Fruit fly (Drosophila melanogaster): ENCODE measurements around the gene baz.
A peak's percentile ranks its signal among the peaks of the same experiment; 100 is the strongest.

The baz gene

DNA sequence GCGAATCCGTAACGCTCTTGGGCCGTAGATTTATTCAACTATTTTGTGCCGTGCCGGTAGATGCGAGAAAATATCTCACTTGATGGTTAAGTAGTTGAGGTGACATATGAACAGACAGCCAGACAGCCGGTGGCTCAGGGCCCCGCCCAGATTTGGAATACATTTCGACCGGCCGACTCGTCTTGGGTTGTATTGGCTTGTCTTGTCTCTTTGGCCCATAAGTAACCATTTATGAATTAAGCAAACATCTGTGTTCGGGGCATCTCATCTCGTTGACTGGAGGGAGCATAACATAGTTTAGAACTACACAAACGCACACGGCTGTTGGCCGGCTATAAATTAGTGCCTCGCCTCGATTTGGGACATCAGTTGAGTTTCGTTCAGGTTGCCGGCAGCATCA lies 46.2 kb downstream of the baz start, which contains the start of gene CG32564:
Gene CG32564 (plus strand): TSS at position 362 of the 400 bp plus-strand sequence.
- peak; percentile 52 for TF ChIP-seq fkh (GFP tag; optimal IDR thresholded peaks at IDR 0.05)
- no peak for TF ChIP-seq lz (GFP tag; optimal IDR thresholded peaks at IDR 0.05)

DNA sequence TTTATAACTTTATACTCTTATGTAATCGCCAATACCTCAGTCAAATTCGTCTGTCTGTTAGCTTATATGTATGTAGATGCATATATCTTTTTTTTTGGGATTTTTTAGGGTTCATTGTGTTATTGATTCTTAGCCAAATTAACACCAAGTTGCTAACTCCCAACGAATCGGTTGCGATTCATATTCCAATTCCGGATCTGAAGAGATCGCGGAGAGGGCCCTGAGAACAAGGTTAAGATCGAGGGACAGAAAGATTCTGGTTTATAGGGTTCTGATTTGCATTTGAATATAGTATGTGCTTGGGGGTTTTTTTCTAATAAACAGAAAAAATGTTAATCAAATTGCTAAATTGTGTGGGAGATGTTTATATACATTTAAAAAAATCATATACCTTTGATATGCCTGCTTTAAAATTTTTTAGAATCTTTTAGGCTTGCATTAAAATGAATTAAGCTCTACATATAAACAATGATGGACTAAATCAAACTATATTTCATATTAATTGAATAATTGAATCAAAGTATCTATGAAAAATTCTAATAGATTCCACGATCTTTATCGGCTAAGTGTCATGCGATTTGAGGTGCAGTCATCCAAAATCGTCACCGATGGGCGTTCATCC lies 48.2 kb downstream of the baz start, which contains the start of gene CG32563:
Gene CG32563 (plus strand): TSS at position 572 of the 622 bp plus-strand sequence.
- no peak for TF ChIP-seq Lpt (GFP tag; optimal IDR thresholded peaks at IDR 0.05)
- TF ChIP-seq vri (GFP tag; optimal IDR thresholded peaks at IDR 0.05) = no peak
- no peak for TF ChIP-seq Blimp-1 (GFP tag; optimal IDR thresholded peaks at IDR 0.05)
- no peak for TF ChIP-seq CG8319 (GFP tag; optimal IDR thresholded peaks at IDR 0.05)
- TF ChIP-seq Hr4 (GFP tag; optimal IDR thresholded peaks at IDR 0.05) = no peak
- TF ChIP-seq CG32006 (GFP tag; optimal IDR thresholded peaks at IDR 0.05) = no peak
- no peak for TF ChIP-seq ss (GFP tag; optimal IDR thresholded peaks at IDR 0.05)
- no peak for TF ChIP-seq achi (GFP tag; optimal IDR thresholded peaks at IDR 0.05)
- no peak for TF ChIP-seq Smox (GFP tag; optimal IDR thresholded peaks at IDR 0.05)

DNA sequence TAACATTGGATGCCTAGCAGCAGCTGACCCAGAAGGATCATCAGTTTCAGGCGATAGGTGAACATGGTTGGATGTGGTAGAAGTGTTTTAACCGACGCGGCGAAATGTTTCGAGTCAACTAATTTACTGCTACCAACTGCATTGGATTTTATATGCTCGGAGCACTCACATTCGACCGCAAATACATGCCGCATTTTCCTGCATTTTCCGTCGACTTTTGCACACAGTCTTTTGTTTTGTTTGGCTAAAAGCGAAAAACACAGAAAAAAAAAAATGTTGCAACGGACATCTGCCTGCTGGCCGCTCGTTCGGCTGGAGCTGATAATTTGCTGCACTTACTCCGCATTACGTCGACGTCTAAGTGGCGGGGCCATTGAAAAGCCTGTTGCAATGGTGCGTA lies 50.1 kb downstream of the baz start, which contains the start of gene CG12995:
Gene CG12995 (minus strand): TSS at position 101 of the 400 bp plus-strand sequence.
- TF ChIP-seq cyc (GFP tag; optimal IDR thresholded peaks at IDR 0.05) (no peak), CG1621 (tag; optimal IDR thresholded peaks at IDR 0.05) (no peak), lz (GFP tag; optimal IDR thresholded peaks at IDR 0.05) (no peak), CG31627 (GFP tag; optimal IDR thresholded peaks at IDR 0.05) (no peak), eg (GFP tag; IDR thresholded peaks at IDR 0.05) (no peak), Hr4 (GFP tag; optimal IDR thresholded peaks at IDR 0.05) (no peak), Lpt (GFP tag; optimal IDR thresholded peaks at IDR 0.05) (no peak), Hr38 (GFP tag; optimal IDR thresholded peaks at IDR 0.05) (no peak)

DNA sequence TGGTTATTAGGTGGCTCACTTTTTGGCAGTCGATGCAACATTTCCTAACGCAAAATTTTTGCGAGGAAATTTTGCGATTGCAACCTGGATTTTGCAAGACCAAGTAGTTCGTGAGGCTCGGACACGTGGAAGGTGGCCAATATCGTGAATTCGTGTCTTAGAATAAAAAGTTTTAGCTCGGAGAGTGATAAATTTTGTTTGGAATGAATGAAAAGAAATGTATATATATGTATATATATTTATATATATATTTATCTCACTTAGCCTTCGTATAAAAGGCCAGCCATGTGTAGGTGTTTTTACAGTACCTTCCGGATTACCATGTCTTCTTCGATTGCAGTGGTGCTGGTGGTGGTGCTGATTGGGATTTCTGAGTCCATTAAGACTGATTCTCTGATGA lies 52.2 kb downstream of the baz start, which contains the start of gene CG18258:
Gene CG18258 (plus strand): TSS at position 301 of the 400 bp plus-strand sequence.
- no peak for TF ChIP-seq svp (GFP tag)
- no peak for TF ChIP-seq Smox (GFP tag; optimal IDR thresholded peaks at IDR 0.05)
- TF ChIP-seq CG15336 (GFP tag; IDR thresholded peaks at IDR 0.05) = no peak
- TF ChIP-seq topi (GFP tag; optimal IDR thresholded peaks at IDR 0.05) = no peak
- no peak for TF ChIP-seq eg (GFP tag; IDR thresholded peaks at IDR 0.05)
- no peak for TF ChIP-seq CG4318 (GFP tag; optimal IDR thresholded peaks at IDR 0.05)
- TF ChIP-seq Sox14 (GFP tag; optimal IDR thresholded peaks at IDR 0.05) = no peak
- TF ChIP-seq Hr4 (GFP tag; optimal IDR thresholded peaks at IDR 0.05) = no peak
- no peak for TF ChIP-seq acj6 (GFP tag; optimal IDR thresholded peaks at IDR 0.05)
- no peak for TF ChIP-seq Ets96B (tag; optimal IDR thresholded peaks at IDR 0.05)

DNA sequence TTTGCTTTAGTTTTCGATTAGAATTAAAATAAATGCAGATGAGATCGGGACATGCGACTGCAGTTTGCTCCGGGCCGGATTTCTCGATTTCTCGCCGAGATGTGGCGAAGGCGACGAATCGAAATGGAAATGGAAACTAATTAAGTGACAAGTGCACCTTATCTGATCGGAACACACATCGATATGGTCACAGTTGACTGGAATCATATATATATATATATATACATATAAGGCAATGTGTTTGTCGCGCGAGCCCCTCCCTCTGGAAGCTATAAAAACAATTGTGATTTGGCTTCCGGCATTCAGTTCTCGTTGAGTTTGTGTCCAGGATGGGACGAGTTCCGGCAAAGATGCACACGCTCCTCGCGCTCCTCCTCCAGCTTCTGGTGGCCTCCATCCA lies 55.2 kb downstream of the baz start, which contains the start of gene CG5162:
Gene CG5162 (plus strand): TSS at position 301 of the 400 bp plus-strand sequence.
- no peak for TF ChIP-seq ss (GFP tag; optimal IDR thresholded peaks at IDR 0.05)
- no peak for TF ChIP-seq CG6276 (GFP tag; optimal IDR thresholded peaks at IDR 0.05)
- no peak for TF ChIP-seq CG6163 (GFP tag; IDR thresholded peaks at IDR 0.05)
- TF ChIP-seq CG11294 (GFP tag; IDR thresholded peaks at IDR 0.05) = no peak
- TF ChIP-seq svp (GFP tag) = no peak
- TF ChIP-seq Smox (GFP tag; optimal IDR thresholded peaks at IDR 0.05) = no peak
- no peak for TF ChIP-seq Met (GFP tag; optimal IDR thresholded peaks at IDR 0.05)
- no peak for TF ChIP-seq salr (GFP tag; optimal IDR thresholded peaks at IDR 0.05)

DNA sequence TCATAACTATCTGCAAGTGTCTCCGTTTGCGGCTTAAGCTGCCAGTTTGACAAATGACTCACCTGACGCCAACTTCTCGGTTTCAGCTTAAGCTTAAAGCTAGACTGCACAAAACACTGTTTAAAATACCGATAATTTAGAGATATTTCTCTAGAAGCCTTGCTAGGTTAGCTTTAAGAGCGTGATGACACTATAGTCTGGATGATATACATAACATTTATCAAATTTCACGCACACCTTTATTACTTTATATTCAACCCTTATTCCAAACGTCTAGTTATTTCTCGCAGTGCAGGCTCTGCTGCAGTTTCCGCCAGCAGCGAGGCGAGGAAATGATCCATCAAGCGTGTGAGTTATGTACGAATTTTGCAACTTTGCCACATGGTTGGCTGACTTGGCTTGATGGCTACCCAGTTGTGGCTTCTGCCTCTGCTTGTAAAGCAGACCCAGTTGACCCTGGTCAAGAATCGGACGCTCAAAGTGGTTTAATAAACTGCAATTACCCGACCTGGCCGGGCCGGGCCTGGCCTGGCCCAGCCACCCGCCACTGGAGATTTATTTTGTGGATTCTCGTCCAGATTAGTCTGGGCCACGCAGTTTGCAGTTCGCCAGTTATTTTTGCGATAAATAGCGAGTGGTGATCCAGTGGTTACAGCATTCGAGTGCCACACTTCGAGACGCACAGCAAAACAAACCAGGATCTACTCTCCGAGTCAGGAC lies 58.6 kb downstream of the baz start, which contains the start of gene CG12998:
Gene CG12998 (plus strand): TSS at position 436 of the 720 bp plus-strand sequence.
- TF ChIP-seq Eip78C (GFP tag) (peak; percentile 84), CG6808 (GFP tag; optimal IDR thresholded peaks at IDR 0.05) (peak; percentile 25), CG11762 (GFP tag; optimal IDR thresholded peaks at IDR 0.05; ENCODE audit: insufficient read depth) (peak; percentile 8), CG3032 (tag; optimal IDR thresholded peaks at IDR 0.05) (no peak), achi (GFP tag; optimal IDR thresholded peaks at IDR 0.05) (peak; percentile 24), CG8119 (GFP tag; IDR thresholded peaks at IDR 0.05) (peak; percentile 40; the same call in 2 of the 3 replicates), CG15336 (GFP tag; IDR thresholded peaks at IDR 0.05) (peak; percentile 54), Gug (GFP tag; IDR thresholded peaks at IDR 0.05) (peak; percentile 50), Hr39 (GFP tag; optimal IDR thresholded peaks at IDR 0.05) (no peak), CG3919 (GFP tag; optimal IDR thresholded peaks at IDR 0.05) (peak; percentile 45), eg (GFP tag; IDR thresholded peaks at IDR 0.05) (peak; percentile 46; the same call in 1 of the 3 replicates), pdm3 (GFP tag; optimal IDR thresholded peaks at IDR 0.05) (peak; percentile 49), net (GFP tag; optimal IDR thresholded peaks at IDR 0.05) (peak; percentile 45), ss (GFP tag; optimal IDR thresholded peaks at IDR 0.05) (peak in 1 of 2 experiments; percentile 64), CG10631 (GFP tag; optimal IDR thresholded peaks at IDR 0.05) (peak; percentile 13), CG10669 (GFP tag; optimal IDR thresholded peaks at IDR 0.05) (peak; percentile 45)

All from whole organism, prepupa.